Fruit fly (Drosophila melanogaster) whole organism, wandering third instar larva: Measurements from ENCODE around the gene Cyp313a1.

Experiments used
- Abd-B ChIP-seq: fragments of >200 bp; optimal IDR thresholded peaks from 2 replicates; lab custom pipeline; 2017; ENCODE audit warnings: missing biosample characterization, missing genetic modification characterization
- CG32264 ChIP-seq: fragments of 200-800 bp; sonication (Bioruptor generic); optimal IDR thresholded peaks from 2 replicates; lab custom pipeline; 2016; ENCODE audit warnings: missing biosample characterization, missing genetic modification characterization
- CG9705 ChIP-seq: fragments of 200-800 bp; sonication (Bioruptor generic); optimal IDR thresholded peaks from 2 replicates; lab custom pipeline; 2018; ENCODE audit warnings: missing biosample characterization, mild to moderate bottlenecking, missing genetic modification characterization
- CrebA ChIP-seq: fragments of 200-800 bp; sonication (Bioruptor generic); optimal IDR thresholded peaks from 2 replicates; lab custom pipeline; 2016; ENCODE audit warnings: missing biosample characterization, mild to moderate bottlenecking, missing genetic modification characterization, borderline replicate concordance
- Dfd ChIP-seq: fragments of >200 bp; optimal IDR thresholded peaks from 2 replicates; lab custom pipeline; 2017; ENCODE audit warnings: missing biosample characterization, missing genetic modification characterization
- Dif ChIP-seq: fragments of 200-275, 200-300 bp; sonication (Bioruptor generic); optimal IDR thresholded peaks from 2 replicates; lab custom pipeline; 2018; ENCODE audit warnings: missing biosample characterization, missing genetic modification characterization; ENCODE audit not compliant: partially characterized antibody
- GATAd ChIP-seq: sonication (Bioruptor generic); optimal IDR thresholded peaks from 2 replicates; lab custom pipeline; 2016; ENCODE audit warnings: missing biosample characterization, missing genetic modification characterization
- HLH106 ChIP-seq: fragments of 200-800 bp; optimal IDR thresholded peaks from 3 replicates; lab custom pipeline; 2019; ENCODE audit warnings: missing biosample characterization, mild to moderate bottlenecking, missing genetic modification characterization, moderate library complexity
- Hnf4 ChIP-seq: fragments of 200-800 bp; sonication (Bioruptor generic); optimal IDR thresholded peaks from 2 replicates; lab custom pipeline; 2016; ENCODE audit warnings: missing biosample characterization, mild to moderate bottlenecking, missing genetic modification characterization
- Hr78 ChIP-seq: fragments of >200 bp; optimal IDR thresholded peaks from 2 replicates; lab custom pipeline; 2017; ENCODE audit warnings: missing biosample characterization, missing genetic modification characterization
- Hr83 ChIP-seq: fragments of 200-300 bp; sonication (Bioruptor generic); optimal IDR thresholded peaks from 2 replicates; lab custom pipeline; 2016; ENCODE audit warnings: missing biosample characterization, mild to moderate bottlenecking, missing genetic modification characterization, moderate library complexity; ENCODE audit not compliant: poor library complexity, severe bottlenecking
- Jra ChIP-seq: sonication (Bioruptor generic); optimal IDR thresholded peaks from 2 replicates; lab custom pipeline; 2016; ENCODE audit warnings: missing biosample characterization, missing genetic modification characterization
- Mio ChIP-seq: sonication (Bioruptor generic); optimal IDR thresholded peaks from 2 replicates; lab custom pipeline; 2016; ENCODE audit warnings: missing biosample characterization, missing genetic modification characterization
- Myc ChIP-seq: fragments of >200 bp; optimal IDR thresholded peaks from 2 replicates; lab custom pipeline; 2017
- N ChIP-seq: fragments of >200 bp; optimal IDR thresholded peaks from 2 replicates; lab custom pipeline; 2018; ENCODE audit warnings: missing biosample characterization, missing external identifiers, missing genetic modification characterization
- OdsH ChIP-seq: fragments of 200-800 bp; sonication (Bioruptor generic); optimal IDR thresholded peaks from 2 replicates; lab custom pipeline; 2016; ENCODE audit warnings: missing biosample characterization, mild to moderate bottlenecking, missing genetic modification characterization
- Rel ChIP-seq, 2 experiments: fragments of 200-800 bp; sonication (Bioruptor generic) in 1 of 2; optimal IDR thresholded peaks; 2 replicates in 1 of 2; 3 replicates in 1 of 2; lab custom pipeline; 2016 to 2019; ENCODE audit warnings: mild to moderate bottlenecking in 2 of 2, missing biosample characterization in 2 of 2, missing genetic modification characterization in 2 of 2, moderate library complexity in 1 of 2
- Sp1 ChIP-seq: fragments of 200-800 bp; sonication (Bioruptor generic); optimal IDR thresholded peaks from 3 replicates; lab custom pipeline; 2019; ENCODE audit warnings: missing biosample characterization, mild to moderate bottlenecking, missing genetic modification characterization, moderate library complexity
- Vsx2 ChIP-seq: fragments of 200-300, 225-300 bp; sonication (Bioruptor generic); optimal IDR thresholded peaks from 2 replicates; lab custom pipeline; 2018; ENCODE audit warnings: missing biosample characterization, missing genetic modification characterization; ENCODE audit not compliant: partially characterized antibody
- br ChIP-seq: fragments of 200-800 bp; sonication (Bioruptor generic); optimal IDR thresholded peaks from 2 replicates; lab custom pipeline; 2016; ENCODE audit warnings: missing biosample characterization, missing genetic modification characterization
- brk ChIP-seq: fragments of 200-800 bp; sonication (Bioruptor generic); optimal IDR thresholded peaks from 2 replicates; lab custom pipeline; 2016; ENCODE audit warnings: missing biosample characterization, mild to moderate bottlenecking, missing genetic modification characterization
- dl ChIP-seq, 2 experiments: fragments of 175-275, 200-275 bp in 1 of 2; fragments of 200-275 bp in 1 of 2; sonication (Bioruptor generic); optimal IDR thresholded peaks; lab custom pipeline; 2018; ENCODE audit warnings: mild to moderate bottlenecking in 2 of 2, missing biosample characterization in 2 of 2, missing genetic modification characterization in 2 of 2, moderate library complexity in 2 of 2; ENCODE audit not compliant: partially characterized antibody in 2 of 2, insufficient read depth in 1 of 2
- dmrt93B ChIP-seq: fragments of 200-800 bp; sonication (Bioruptor generic); optimal IDR thresholded peaks from 2 replicates; lab custom pipeline; 2018; ENCODE audit warnings: missing biosample characterization, mild to moderate bottlenecking, missing genetic modification characterization
- dsf ChIP-seq: sonication (Bioruptor generic); optimal IDR thresholded peaks from 2 replicates; lab custom pipeline; 2016; ENCODE audit warnings: missing biosample characterization, missing genetic modification characterization, borderline replicate concordance
- ey ChIP-seq: fragments of 200-800 bp; sonication (Bioruptor generic); optimal IDR thresholded peaks from 2 replicates; lab custom pipeline; 2016; ENCODE audit warnings: missing biosample characterization, missing genetic modification characterization
- foxo ChIP-seq, 2 experiments: fragments of 200-800 bp; sonication (Bioruptor generic); optimal IDR thresholded peaks; 2 replicates in 1 of 2; 3 replicates in 1 of 2; lab custom pipeline; 2016 to 2017; ENCODE audit warnings: missing biosample characterization in 2 of 2, missing genetic modification characterization in 2 of 2
- fru ChIP-seq: fragments of 200-800 bp; sonication (Bioruptor generic); optimal IDR thresholded peaks from 3 replicates; lab custom pipeline; 2016; ENCODE audit warnings: missing biosample characterization, mild to moderate bottlenecking, missing genetic modification characterization
- h ChIP-seq: fragments of 200-800 bp; sonication (Bioruptor generic); optimal IDR thresholded peaks from 3 replicates; lab custom pipeline; 2016; ENCODE audit warnings: missing biosample characterization, mild to moderate bottlenecking, missing genetic modification characterization
- jim ChIP-seq: fragments of 175-275, 200-325 bp; sonication (Bioruptor generic); optimal IDR thresholded peaks from 2 replicates; lab custom pipeline; 2016; ENCODE audit warnings: missing biosample characterization, mild to moderate bottlenecking, missing genetic modification characterization
- lola ChIP-seq: fragments of >200 bp; optimal IDR thresholded peaks from 2 replicates; lab custom pipeline; 2017; ENCODE audit warnings: missing biosample characterization, missing genetic modification characterization
- pan ChIP-seq: fragments of >200 bp; optimal IDR thresholded peaks from 2 replicates; lab custom pipeline; 2017
- psq ChIP-seq: fragments of 200-800 bp; sonication (Bioruptor generic); optimal IDR thresholded peaks from 3 replicates; lab custom pipeline; 2017; ENCODE audit warnings: missing biosample characterization, mild to moderate bottlenecking, missing genetic modification characterization, moderate library complexity
- rgr ChIP-seq: fragments of 200-800 bp; sonication (Bioruptor generic); optimal IDR thresholded peaks from 3 replicates; lab custom pipeline; 2016; ENCODE audit warnings: missing biosample characterization, mild to moderate bottlenecking, missing genetic modification characterization
- sage ChIP-seq: fragments of 200-800 bp; sonication (Bioruptor generic); optimal IDR thresholded peaks from 2 replicates; lab custom pipeline; 2016; ENCODE audit warnings: missing biosample characterization, mild to moderate bottlenecking, missing genetic modification characterization
- sv ChIP-seq: fragments of 200-800 bp; sonication (Bioruptor generic); optimal IDR thresholded peaks from 3 replicates; lab custom pipeline; 2016; ENCODE audit warnings: missing biosample characterization, missing genetic modification characterization
- tai ChIP-seq: sonication (Bioruptor generic); optimal IDR thresholded peaks from 2 replicates; lab custom pipeline; 2016; ENCODE audit warnings: missing biosample characterization, missing genetic modification characterization
- usp ChIP-seq: fragments of >200 bp; optimal IDR thresholded peaks from 2 replicates; lab custom pipeline; 2017; ENCODE audit warnings: missing biosample characterization, missing genetic modification characterization
- woc ChIP-seq: sonication (Bioruptor generic); optimal IDR thresholded peaks from 2 replicates; lab custom pipeline; 2016; ENCODE audit warnings: missing biosample characterization, mild to moderate bottlenecking, missing genetic modification characterization

Cyp313a1 gene

DNA sequence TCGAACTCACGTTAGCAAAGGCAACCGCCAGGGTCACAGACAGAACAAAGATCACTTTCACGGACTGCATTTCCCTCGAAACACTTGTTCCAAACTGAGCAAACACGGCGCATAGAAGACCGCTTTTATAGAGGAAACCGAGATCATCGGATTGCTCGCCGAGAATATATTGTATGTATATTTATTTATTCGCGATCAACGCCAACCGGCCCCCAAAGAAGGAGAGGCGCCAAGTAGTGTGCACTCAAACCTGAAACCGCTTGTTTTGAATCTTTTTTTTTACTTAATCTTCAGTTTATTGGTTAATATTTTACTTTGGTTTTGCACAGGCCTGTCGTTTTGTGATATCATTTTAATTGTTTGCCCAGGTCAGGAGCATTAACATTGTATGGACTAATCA, 46.5 kb downstream of the Cyp313a1 start, which contains the start of gene CG31313:
Gene CG31313, minus strand, starts transcription at position 101 of the 400 bp plus-strand sequence.
- TF ChIP-seq usp (GFP tag; lab: Kevin White, UChicago) (no peak), dsf (GFP tag; lab: Kevin White, UChicago) (no peak), CG9705 (GFP tag; lab: Kevin White, UChicago) (no peak), dmrt93B (GFP tag; lab: Kevin White, UChicago) (no peak), psq (GFP tag; lab: Kevin White, UChicago) (no peak), GATAd (GFP tag; lab: Kevin White, UChicago) (no peak), foxo (GFP tag; optimal IDR thresholded peaks at IDR 0.05; lab: Kevin White, UChicago) (no peak)
- TF ChIP-seq, all 38 proteins: peak for 0

DNA sequence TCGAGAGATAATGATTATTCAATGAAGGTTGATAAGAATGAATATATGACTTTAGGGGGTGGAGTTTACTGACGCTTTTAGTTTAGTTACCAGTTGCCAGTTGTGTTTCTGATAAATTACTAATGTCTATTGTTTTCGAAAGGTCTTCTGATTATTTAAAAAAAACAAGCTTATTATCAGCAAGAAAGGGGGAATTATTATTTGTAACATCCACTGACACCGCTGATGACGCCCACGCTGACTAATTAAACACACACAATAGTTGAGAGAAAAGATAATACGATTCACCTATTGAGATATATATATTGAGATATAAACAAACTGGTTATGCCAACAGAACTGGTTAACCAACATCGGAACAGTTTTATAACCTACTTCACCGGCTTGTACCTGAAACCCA, 46.9 kb downstream of the Cyp313a1 start:
- TF ChIP-seq Jra: no peak

DNA sequence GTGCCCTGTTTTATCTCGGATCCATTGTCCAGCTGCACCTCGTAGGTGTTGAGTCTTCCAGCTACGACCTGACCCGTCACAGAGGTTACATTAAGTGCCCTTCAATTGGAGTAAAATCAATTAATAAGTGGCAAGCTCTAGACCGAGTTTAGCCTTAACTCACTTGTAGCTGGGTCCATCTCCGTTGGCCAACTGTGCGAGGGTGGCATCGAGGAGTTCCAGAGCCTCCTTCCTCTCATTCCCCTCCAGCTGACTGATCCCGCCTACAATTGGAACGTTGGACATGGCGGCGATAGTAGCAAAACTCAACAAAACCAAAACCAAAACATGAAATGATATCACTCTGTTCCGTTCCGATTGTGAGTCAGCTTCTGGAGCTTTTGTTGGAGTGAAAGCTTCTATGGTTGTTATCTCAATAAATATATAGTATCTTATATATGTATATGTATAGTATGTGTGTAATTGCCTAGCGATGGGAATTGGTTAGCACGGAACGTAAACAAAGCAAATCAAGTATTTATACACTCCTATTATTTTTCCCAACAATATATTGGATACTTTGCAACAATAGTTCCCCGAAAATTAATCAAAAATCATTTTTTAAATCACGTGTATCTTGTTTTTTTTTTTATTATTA, 47.8 kb downstream of the Cyp313a1 start, which contains the start of gene CG8066:
Gene CG8066, minus strand, starts transcription at position 347 of the 637 bp plus-strand sequence.
- TF ChIP-seq sage (GFP tag; lab: Kevin White, UChicago) (peak; percentile 65), Sp1 (GFP tag; lab: Kevin White, UChicago) (no peak), h (no peak), jim (GFP tag; lab: Kevin White, UChicago) (no peak), sv (GFP tag; lab: Kevin White, UChicago) (no peak), Dif (GFP tag; lab: Kevin White, UChicago) (no peak), brk (no peak), Abd-B (GFP tag; lab: Kevin White, UChicago) (no peak), Hr83 (GFP tag; lab: Kevin White, UChicago) (no peak), br (GFP tag; lab: Kevin White, UChicago) (no peak), woc (GFP tag; lab: Kevin White, UChicago) (no peak), Hr78 (GFP tag; lab: Kevin White, UChicago) (no peak), ey (GFP tag; lab: Kevin White, UChicago) (peak; percentile 3), OdsH (GFP tag; lab: Kevin White, UChicago) (no peak), HLH106 (no peak), dsf (GFP tag; lab: Kevin White, UChicago) (no peak), pan (no peak), dmrt93B (GFP tag; lab: Kevin White, UChicago) (no peak), usp (GFP tag; lab: Kevin White, UChicago) (no peak), Rel (GFP tag; optimal IDR thresholded peaks at IDR 0.05; lab: Kevin White, UChicago) (peak; percentile 28), Rel (tag; optimal IDR thresholded peaks at IDR 0.05; lab: Kevin White, UChicago) (no peak), psq (GFP tag; lab: Kevin White, UChicago) (no peak), Dfd (GFP tag; lab: Kevin White, UChicago) (no peak), tai (GFP tag; lab: Kevin White, UChicago) (no peak), Hnf4 (GFP tag; lab: Kevin White, UChicago) (peak; percentile 6), fru (no peak), Mio (GFP tag; lab: Kevin White, UChicago) (no peak), CG32264 (GFP tag; lab: Kevin White, UChicago) (no peak), Myc (lab: Kevin White, UChicago) (no peak), foxo (GFP tag; optimal IDR thresholded peaks at IDR 0.05; lab: Kevin White, UChicago) (peak in 1 of 2 experiments; percentile 37), Vsx2 (no peak), dl (GFP tag; optimal IDR thresholded peaks at IDR 0.05; lab: Kevin White, UChicago; ENCODE audit: insufficient read depth in 1 of 2, partially characterized antibody in 2 of 2) (no peak), lola (GFP tag; lab: Kevin White, UChicago) (no peak), rgr (GFP tag; lab: Kevin White, UChicago) (peak; percentile 25), Jra (peak; percentile 18), CG9705 (GFP tag; lab: Kevin White, UChicago) (no peak), N (GFP tag; lab: Kevin White, UChicago) (no peak), GATAd (GFP tag; lab: Kevin White, UChicago) (no peak), CrebA (GFP tag; lab: Kevin White, UChicago) (peak; percentile 53)
